Fruit fly (Drosophila melanogaster) whole organism, pupa: ENCODE measurements around the gene CG46059.

Source experiments
- CG13204 ChIP-seq: fragments of 200-800 bp; sonication (Bioruptor generic); optimal IDR thresholded peaks from 2 replicates; lab custom pipeline; 2018; ENCODE audit warnings: missing biosample characterization, mild to moderate bottlenecking, missing genetic modification characterization, moderate library complexity
- CG14655 ChIP-seq: fragments of 200-800 bp; sonication (Bioruptor generic); optimal IDR thresholded peaks from 3 replicates; lab custom pipeline; 2017; ENCODE audit warnings: mild to moderate bottlenecking, missing biosample characterization, missing genetic modification reagents, missing genetic modification characterization
- CG15710 ChIP-seq: fragments of 200-800 bp; sonication (Bioruptor generic); optimal IDR thresholded peaks from 2 replicates; lab custom pipeline; 2018; ENCODE audit warnings: missing biosample characterization, mild to moderate bottlenecking, missing genetic modification characterization, moderate library complexity
- CG8301 ChIP-seq: fragments of 200-800 bp; sonication (Bioruptor generic); optimal IDR thresholded peaks from 2 replicates; lab custom pipeline; 2018; ENCODE audit warnings: missing biosample characterization, mild to moderate bottlenecking, missing genetic modification characterization
- CG9948 ChIP-seq: fragments of 200-800 bp; sonication (Bioruptor generic); optimal IDR thresholded peaks from 2 replicates; lab custom pipeline; 2018; ENCODE audit warnings: missing biosample characterization, mild to moderate bottlenecking, missing genetic modification characterization, moderate library complexity
- D1 ChIP-seq: fragments of 200-800 bp; sonication (Bioruptor generic); optimal IDR thresholded peaks from 2 replicates; lab custom pipeline; 2018; ENCODE audit warnings: missing biosample characterization, mild to moderate bottlenecking, missing genetic modification characterization, moderate library complexity
- EcR ChIP-seq: fragments of 200-800 bp; sonication (Bioruptor generic); optimal IDR thresholded peaks from 3 replicates; lab custom pipeline; 2019; ENCODE audit warnings: missing biosample characterization, missing genetic modification characterization, mild to moderate bottlenecking, moderate library complexity, missing genetic modification reagents
- Pif1A ChIP-seq: fragments of 200-800 bp; sonication (Bioruptor generic); optimal IDR thresholded peaks from 3 replicates; lab custom pipeline; 2016; ENCODE audit warnings: missing biosample characterization, missing genetic modification characterization
- gl ChIP-seq: fragments of 200-800 bp; sonication (Bioruptor generic); optimal IDR thresholded peaks from 2 replicates; lab custom pipeline; 2018; ENCODE audit warnings: missing biosample characterization, mild to moderate bottlenecking, missing genetic modification characterization

DNA sequence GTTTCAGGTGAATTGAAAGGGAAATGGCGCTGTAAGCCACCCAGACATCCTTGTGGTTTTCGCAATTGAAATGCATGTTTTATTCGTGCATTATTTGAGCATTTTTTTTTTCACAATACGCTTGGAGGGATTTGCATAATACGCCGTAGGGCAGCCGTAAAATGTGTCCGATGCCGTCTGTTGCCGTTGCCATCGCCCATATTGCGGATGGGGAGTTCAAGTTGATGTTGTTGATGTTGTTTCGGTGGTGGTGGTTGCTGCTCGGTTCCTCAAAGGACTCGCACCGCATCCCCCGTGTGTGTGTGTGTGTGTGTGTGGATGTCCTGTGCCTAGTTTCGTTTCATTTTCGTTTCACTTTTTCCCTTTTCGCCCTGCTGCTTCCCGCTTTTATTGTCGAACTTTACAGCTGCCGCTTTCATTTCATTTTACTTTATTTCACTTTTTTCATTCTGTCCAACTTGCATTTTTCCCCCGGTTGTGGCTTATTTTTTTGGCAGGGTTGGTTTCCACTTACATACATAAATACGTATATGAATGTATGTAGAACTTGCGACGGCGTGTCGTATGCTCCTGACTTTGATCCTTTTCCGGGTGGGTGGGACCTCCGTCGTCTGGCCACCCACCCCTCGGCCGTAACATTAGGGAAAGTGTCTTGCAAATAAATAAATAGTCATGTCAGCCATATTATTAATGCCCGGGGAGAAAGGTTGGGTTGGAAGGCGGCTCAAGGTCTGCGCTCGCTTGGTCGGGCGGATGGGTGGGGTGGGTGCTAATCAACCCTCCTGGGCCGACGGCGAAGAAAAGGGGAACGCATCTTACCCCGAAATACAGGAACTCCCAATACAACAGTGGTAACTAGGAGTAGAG is 45.9 kb downstream of the CG46059 start:
- TF ChIP-seq CG14655 (GFP tag; lab: Kevin White, UChicago) (no peak), CG9948 (tag; lab: Kevin White, UChicago) (no peak), Pif1A (no peak), gl (tag; lab: Kevin White, UChicago) (no peak), CG15710 (tag; lab: Kevin White, UChicago) (no peak), EcR (GFP tag; lab: Kevin White, UChicago) (no peak), CG13204 (no peak), D1 (tag; lab: Kevin White, UChicago) (no peak), CG8301 (no peak)
